Worm (Caenorhabditis elegans) whole organism, early embryonic: Measurements from ENCODE around the gene T19D2.13.

Source experiments
- aly-1 ChIP-seq: sonication (generic microtip); optimal IDR thresholded peaks from 2 replicates; lab custom pipeline; 2016; ENCODE audit warnings: missing genetic modification characterization, missing compliant biosample characterization
- ama-1 ChIP-seq: fragments of 150-350 bp; optimal IDR thresholded peaks from 2 replicates; lab custom pipeline; 2014
- hmg-4 ChIP-seq: fragments of 200-800 bp; sonication (Bioruptor generic); optimal IDR thresholded peaks from 2 replicates; lab custom pipeline; 2018; ENCODE audit warnings: mild to moderate bottlenecking, missing genetic modification characterization, missing compliant biosample characterization
- scrt-1 ChIP-seq: fragments of 200-800 bp; sonication (Bioruptor generic); IDR thresholded peaks from 2 replicates; pipeline ENCODE4 v1.3.6; 2022; ENCODE audit warnings: missing genetic modification characterization, missing compliant biosample characterization
- sea-1 ChIP-seq: fragments of 200-800 bp; sonication (Bioruptor generic); conservative IDR thresholded peaks from 2 replicates; pipeline ENCODE4 v1.3.6; 2022; ENCODE audit warnings: missing genetic modification characterization, missing compliant biosample characterization
- tbx-11 ChIP-seq: fragments of 200-800 bp; sonication (Bioruptor generic); IDR thresholded peaks from 2 replicates; pipeline ENCODE4 v1.3.6; 2022; ENCODE audit warnings: missing genetic modification characterization, missing compliant biosample characterization
- tbx-37 ChIP-seq: fragments of 200-800 bp; sonication (Bioruptor generic); conservative IDR thresholded peaks from 2 replicates; pipeline ENCODE4 v1.3.6; 2022; ENCODE audit warnings: missing genetic modification reagents, missing genetic modification characterization, missing compliant biosample characterization

DNA sequence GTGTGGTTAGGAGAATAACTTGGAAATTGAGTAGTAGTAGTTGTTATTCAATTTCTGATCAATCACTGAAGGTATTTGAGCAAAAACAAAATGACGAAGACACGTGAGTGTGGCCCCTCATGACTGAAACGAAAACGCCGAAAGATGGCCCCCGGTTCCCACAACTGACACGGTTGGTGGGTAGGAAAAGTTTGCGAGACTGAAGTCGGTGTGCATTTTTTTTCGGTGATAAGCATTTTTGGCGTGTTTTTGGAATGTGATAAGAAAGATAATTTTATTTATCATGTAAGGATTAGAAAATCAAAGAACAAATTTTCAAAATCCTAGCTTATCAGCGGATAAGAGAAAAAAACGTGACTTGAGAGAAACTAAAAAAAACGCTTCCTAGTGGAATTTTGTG is 1.9 kb upstream of the T19D2.13 start:
- TF ChIP-seq ama-1, result no peak
- TF ChIP-seq tbx-37 (GFP tag; lab: Robert Waterston, UW), result no peak
- no peak for TF ChIP-seq tbx-11
- no peak for TF ChIP-seq sea-1 (GFP tag; lab: Robert Waterston, UW)
- TF ChIP-seq hmg-4 (GFP tag; lab: Kevin White, UChicago), result no peak
- TF ChIP-seq aly-1 (tag; lab: Kevin White, UChicago), result no peak
- TF ChIP-seq scrt-1 (GFP tag; lab: Robert Waterston, UW), result no peak
